Worm (Caenorhabditis elegans): ENCODE measurements around the gene txt-12.

The txt-12 gene

ce11 chrV:15065837-15066348 is 26.9 kb upstream of the txt-12 start, which contains the start of gene otub-1:
TSS of gene otub-1 (plus strand) at chrV:15066298.
- TF ChIP-seq daf-16 (GFP tag; optimal IDR thresholded peaks at IDR 0.05) (no peak), daf-16 (tag; optimal IDR thresholded peaks at IDR 0.05) (peak; percentile 1), nhr-102 (tag; optimal IDR thresholded peaks at IDR 0.05) (no peak), unc-130 (GFP tag; optimal IDR thresholded peaks at IDR 0.05) (peak; percentile 75), ztf-7 (tag; optimal IDR thresholded peaks at IDR 0.05) (no peak), aha-1 (tag) (peak; percentile 81), T26A8.4 (GFP tag; IDR thresholded peaks at IDR 0.05) (no peak), unc-62 (GFP tag; optimal IDR thresholded peaks at IDR 0.05 in 1 of 2) (peak in 1 of 2 experiments; percentile 47), unc-62 (tag; optimal IDR thresholded peaks at IDR 0.05) (no peak)

ce11 chrV:15067165-15067564 is 25.6 kb upstream of the txt-12 start, which contains the start of gene C25D7.10:
TSS of gene C25D7.10 (plus strand) at chrV:15067465.
- no peak for TF ChIP-seq unc-62 (GFP tag; optimal IDR thresholded peaks at IDR 0.05 in 1 of 2)
- no peak for TF ChIP-seq unc-62 (tag; optimal IDR thresholded peaks at IDR 0.05)
- no peak for TF ChIP-seq nhr-77 (tag; optimal IDR thresholded peaks at IDR 0.05)
- no peak for TF ChIP-seq nhr-111 (GFP tag; optimal IDR thresholded peaks at IDR 0.05)
- TF ChIP-seq zfp-2 (tag; optimal IDR thresholded peaks at IDR 0.05), result no peak
- peak; percentile 27; the same call in 1 of the 2 replicates for TF ChIP-seq lin-38 (GFP tag; IDR thresholded peaks at IDR 0.05)
- no peak for TF ChIP-seq tra-1 (GFP tag; IDR thresholded peaks at IDR 0.05)

- TF ChIP-seq arid-1 (GFP tag; conservative IDR thresholded peaks at IDR 0.05), result no peak
- TF ChIP-seq snpc-4 (tag; optimal IDR thresholded peaks at IDR 0.05), result no peak
- TF ChIP-seq dmd-6 (GFP tag; IDR thresholded peaks at IDR 0.05), result no peak
- no peak for TF ChIP-seq duxl-1 (tag; optimal IDR thresholded peaks at IDR 0.05; ENCODE audit: poor library complexity)
- no peak for TF ChIP-seq lin-1 (GFP tag; IDR thresholded peaks at IDR 0.05)
- no peak for TF ChIP-seq dpl-1 (GFP tag; optimal IDR thresholded peaks at IDR 0.05)
- no peak for TF ChIP-seq daf-8 (GFP tag; IDR thresholded peaks at IDR 0.05)
- no peak for TF ChIP-seq Y105C5A.15 (GFP tag; IDR thresholded peaks at IDR 0.05)
- TF ChIP-seq vab-7 (GFP tag; IDR thresholded peaks at IDR 0.05), result no peak
- no peak for TF ChIP-seq ceh-62 (tag; optimal IDR thresholded peaks at IDR 0.05)
- no peak for TF ChIP-seq nhr-76 (tag; optimal IDR thresholded peaks at IDR 0.05)
- TF ChIP-seq zip-2 (tag; optimal IDR thresholded peaks at IDR 0.05), result no peak
- TF ChIP-seq ceh-32 (tag; optimal IDR thresholded peaks at IDR 0.05; ENCODE audit: poor library complexity), result no peak
These were observed 24.4 kb upstream of the txt-12 start, which contains the start of gene dnj-3 for ce11 chrV:15068378-15068777. TSS of gene dnj-3 (plus strand) at chrV:15068678.

- TF ChIP-seq Y5F2A.4 (GFP tag; optimal IDR thresholded peaks at IDR 0.05), result no peak
- no peak for TF ChIP-seq Y48G9A.11 (GFP tag; IDR thresholded peaks at IDR 0.05)
- peak in 1 of 2 experiments; percentile 61 for TF ChIP-seq lsy-2 (tag; optimal IDR thresholded peaks at IDR 0.05)
- TF ChIP-seq fkh-10 (GFP tag; optimal IDR thresholded peaks at IDR 0.05), result peak; percentile 14
These were observed 23.3 kb upstream of the txt-12 start for ce11 chrV:15069435-15069985.

ce11 chrV:15071015-15071810 is 21.6 kb upstream of the txt-12 start, which contains the start of gene unc-76:
TSS of gene unc-76 (plus strand) at chrV:15071760.
- TF ChIP-seq Y5F2A.4 (GFP tag; optimal IDR thresholded peaks at IDR 0.05), result no peak
- peak; percentile 38; the same call in 1 of the 2 replicates for TF ChIP-seq egl-43 (GFP tag; IDR thresholded peaks at IDR 0.05)
- TF ChIP-seq aly-2 (tag; optimal IDR thresholded peaks at IDR 0.05), result no peak
- no peak for TF ChIP-seq php-3 (GFP tag; IDR thresholded peaks at IDR 0.05)
- peak; percentile 55 for TF ChIP-seq ceh-20 (GFP tag; IDR thresholded peaks at IDR 0.05)
- no peak for TF ChIP-seq daf-8 (GFP tag; IDR thresholded peaks at IDR 0.05)
- TF ChIP-seq nhr-6 (tag; optimal IDR thresholded peaks at IDR 0.05), result peak; percentile 87
- TF ChIP-seq nhr-25 (tag; optimal IDR thresholded peaks at IDR 0.05; ENCODE audit: borderline replicate concordance, insufficient read depth), result no peak
- no peak for TF ChIP-seq zip-2 (tag; optimal IDR thresholded peaks at IDR 0.05)
- TF ChIP-seq lin-1 (GFP tag; IDR thresholded peaks at IDR 0.05), result no peak
- TF ChIP-seq ZK337.2 (GFP tag; IDR thresholded peaks at IDR 0.05), result no peak
- no peak for TF ChIP-seq pqm-1 (tag; optimal IDR thresholded peaks at IDR 0.05)
- peak; percentile 23; the same call in 1 of the 2 replicates for TF ChIP-seq pha-4 (GFP tag; IDR thresholded peaks at IDR 0.05)
- peak; percentile 20 for TF ChIP-seq pha-4 (tag; optimal IDR thresholded peaks at IDR 0.05)
- TF ChIP-seq lir-3 (tag; optimal IDR thresholded peaks at IDR 0.05), result no peak
- no peak for TF ChIP-seq nhr-111 (GFP tag; optimal IDR thresholded peaks at IDR 0.05)
- TF ChIP-seq nhr-237 (tag; optimal IDR thresholded peaks at IDR 0.05), result no peak
- no peak for TF ChIP-seq ceh-32 (tag; optimal IDR thresholded peaks at IDR 0.05; ENCODE audit: poor library complexity)

All from whole organism, L4 larva.